Worm (Caenorhabditis elegans) whole organism, L3 larva: ENCODE results near the gene gem-1.

ENCODE experiments used
- R02D3.7 ChIP-seq: fragments of 150-350 bp; optimal IDR thresholded peaks from 2 replicates; lab custom pipeline; 2014; ENCODE audit warnings: missing biosample characterization, missing genetic modification characterization
- ZK546.5 ChIP-seq: sonication (generic microtip); optimal IDR thresholded peaks from 2 replicates; lab custom pipeline; 2017; ENCODE audit warnings: missing biosample characterization, missing genetic modification characterization
- aly-2 ChIP-seq: fragments of 150-350 bp; optimal IDR thresholded peaks from 2 replicates; lab custom pipeline; 2014; ENCODE audit warnings: missing biosample characterization, missing genetic modification characterization
- ama-1 ChIP-seq: fragments of 150-350 bp; optimal IDR thresholded peaks from 2 replicates; lab custom pipeline; 2018
- ceh-16 ChIP-seq: sonication (generic microtip); optimal IDR thresholded peaks from 2 replicates; lab custom pipeline; 2017; ENCODE audit warnings: missing biosample characterization, missing genetic modification characterization
- ceh-28 ChIP-seq: fragments of 150-350 bp; optimal IDR thresholded peaks from 2 replicates; lab custom pipeline; 2014; ENCODE audit warnings: missing biosample characterization, missing genetic modification reagents, missing genetic modification characterization
- ceh-82 ChIP-seq: fragments of 150-350 bp; optimal IDR thresholded peaks from 2 replicates; lab custom pipeline; 2014; ENCODE audit warnings: missing biosample characterization, missing genetic modification characterization
- ceh-9 ChIP-seq: sonication (generic microtip); optimal IDR thresholded peaks from 2 replicates; lab custom pipeline; 2018; ENCODE audit warnings: missing biosample characterization, missing genetic modification characterization
- daf-12 ChIP-seq: fragments of 150-350 bp; optimal IDR thresholded peaks from 2 replicates; lab custom pipeline; 2014; ENCODE audit warnings: missing biosample characterization, missing genetic modification reagents, missing genetic modification characterization
- egl-5 ChIP-seq: fragments of 150-350 bp; optimal IDR thresholded peaks from 2 replicates; lab custom pipeline; 2017; ENCODE audit warnings: missing biosample characterization, missing genetic modification reagents, missing genetic modification characterization, inconsistent platforms
- elt-1 ChIP-seq: fragments of 150-350 bp; optimal IDR thresholded peaks from 2 replicates; lab custom pipeline; 2014; ENCODE audit warnings: missing biosample characterization, missing genetic modification characterization
- elt-2 ChIP-seq: sonication (generic microtip); optimal IDR thresholded peaks from 2 replicates; lab custom pipeline; 2016; ENCODE audit warnings: missing genetic modification reagents, mild to moderate bottlenecking, missing genetic modification characterization, missing compliant biosample characterization
- elt-3 ChIP-seq, 3 experiments: fragments of 150-350 bp in 1 of 3; sonication (generic microtip) in 2 of 3; optimal IDR thresholded peaks; 2 replicates in 2 of 3; 4 replicates in 1 of 3; lab custom pipeline; 2014 to 2017; ENCODE audit warnings: missing biosample characterization in 3 of 3, missing genetic modification characterization in 3 of 3
- eor-1 ChIP-seq, 2 experiments: fragments of 150-350 bp; optimal IDR thresholded peaks; 2 replicates each; lab custom pipeline; 2014 to 2018; ENCODE audit warnings: missing biosample characterization in 2 of 2, missing genetic modification characterization in 2 of 2
- fkh-10 ChIP-seq: sonication (generic microtip); optimal IDR thresholded peaks from 2 replicates; lab custom pipeline; 2017; ENCODE audit warnings: missing biosample characterization, missing genetic modification reagents, missing genetic modification characterization
- fkh-2 ChIP-seq: fragments of 150-350 bp; optimal IDR thresholded peaks from 2 replicates; lab custom pipeline; 2014; ENCODE audit warnings: missing biosample characterization, missing genetic modification reagents, missing genetic modification characterization
- hmg-11 ChIP-seq: sonication (generic microtip); optimal IDR thresholded peaks from 2 replicates; lab custom pipeline; 2016; ENCODE audit warnings: missing genetic modification characterization, missing compliant biosample characterization
- jun-1 ChIP-seq: fragments of 150-350 bp; optimal IDR thresholded peaks from 2 replicates; lab custom pipeline; 2014; ENCODE audit warnings: missing biosample characterization, missing genetic modification reagents, missing genetic modification characterization
- lin-15B ChIP-seq: fragments of 150-350 bp; optimal IDR thresholded peaks from 2 replicates; lab custom pipeline; 2014; ENCODE audit warnings: missing biosample characterization, missing genetic modification characterization
- lin-39 ChIP-seq: fragments of 150-350 bp; optimal IDR thresholded peaks from 2 replicates; lab custom pipeline; 2018; ENCODE audit warnings: missing biosample characterization, missing genetic modification reagents, missing genetic modification characterization
- lsy-12 ChIP-seq: sonication (generic microtip); optimal IDR thresholded peaks from 2 replicates; lab custom pipeline; 2016; ENCODE audit warnings: mild to moderate bottlenecking, missing genetic modification characterization, missing compliant biosample characterization
- mdl-1 ChIP-seq: fragments of 150-350 bp; optimal IDR thresholded peaks from 2 replicates; lab custom pipeline; 2014; ENCODE audit warnings: missing biosample characterization, missing genetic modification characterization
- mml-1 ChIP-seq: fragments of 150-350 bp; sonication (generic microtip); optimal IDR thresholded peaks from 3 replicates; lab custom pipeline; 2014; ENCODE audit warnings: missing biosample characterization, missing genetic modification characterization
- nfya-1 ChIP-seq: sonication (generic microtip); optimal IDR thresholded peaks from 2 replicates; lab custom pipeline; 2017; ENCODE audit warnings: missing genetic modification characterization, mild to moderate bottlenecking, missing compliant biosample characterization, antibody characterized with exemption, moderate library complexity; ENCODE audit not compliant: insufficient read depth
- nhr-11 ChIP-seq: fragments of 150-350 bp; optimal IDR thresholded peaks from 2 replicates; lab custom pipeline; 2014; ENCODE audit warnings: missing biosample characterization, missing genetic modification characterization
- nhr-12 ChIP-seq: fragments of 150-350 bp; optimal IDR thresholded peaks from 2 replicates; lab custom pipeline; 2014; ENCODE audit warnings: missing biosample characterization, missing genetic modification characterization
- nhr-23 ChIP-seq: fragments of 150-350 bp; optimal IDR thresholded peaks from 2 replicates; lab custom pipeline; 2014; ENCODE audit warnings: missing biosample characterization, missing genetic modification reagents, missing genetic modification characterization
- nhr-237 ChIP-seq: fragments of 150-350 bp; optimal IDR thresholded peaks from 2 replicates; lab custom pipeline; 2014; ENCODE audit warnings: missing biosample characterization, missing genetic modification characterization
- nhr-25 ChIP-seq: sonication (generic microtip); optimal IDR thresholded peaks from 2 replicates; lab custom pipeline; 2017; ENCODE audit warnings: missing biosample characterization, missing genetic modification characterization
- nhr-28 ChIP-seq: fragments of 150-350 bp; optimal IDR thresholded peaks from 2 replicates; lab custom pipeline; 2014; ENCODE audit warnings: missing biosample characterization, missing genetic modification characterization
- nhr-43 ChIP-seq: sonication (generic microtip); optimal IDR thresholded peaks from 2 replicates; lab custom pipeline; 2016; ENCODE audit warnings: mild to moderate bottlenecking, missing genetic modification characterization, missing compliant biosample characterization; ENCODE audit not compliant: poor library complexity, severe bottlenecking
- nhr-67 ChIP-seq: fragments of 150-350 bp; optimal IDR thresholded peaks from 2 replicates; lab custom pipeline; 2014; ENCODE audit warnings: missing biosample characterization, missing genetic modification characterization
- nhr-76 ChIP-seq: fragments of 150-350 bp; sonication (generic microtip); optimal IDR thresholded peaks from 5 replicates; lab custom pipeline; 2014; ENCODE audit warnings: missing biosample characterization, missing genetic modification characterization
- nhr-77 ChIP-seq: fragments of 150-350 bp; optimal IDR thresholded peaks from 2 replicates; lab custom pipeline; 2014; ENCODE audit warnings: missing biosample characterization, missing genetic modification characterization
- pha-4 ChIP-seq: fragments of 150-350 bp; optimal IDR thresholded peaks from 2 replicates; lab custom pipeline; 2014; ENCODE audit warnings: missing biosample characterization, missing genetic modification reagents, missing genetic modification characterization
- pqm-1 ChIP-seq: fragments of 150-350 bp; optimal IDR thresholded peaks from 2 replicates; lab custom pipeline; 2017; ENCODE audit warnings: missing biosample characterization, missing genetic modification characterization, inconsistent platforms
- sea-2 ChIP-seq: fragments of 150-350 bp; sonication (generic microtip); optimal IDR thresholded peaks from 4 replicates; lab custom pipeline; 2014; ENCODE audit warnings: missing biosample characterization, missing genetic modification reagents, missing genetic modification characterization
- skn-1 ChIP-seq: fragments of 150-350 bp; optimal IDR thresholded peaks from 2 replicates; lab custom pipeline; 2014; ENCODE audit warnings: missing biosample characterization, missing genetic modification characterization
- snpc-4 ChIP-seq: fragments of 150-350 bp; optimal IDR thresholded peaks from 2 replicates; lab custom pipeline; 2014; ENCODE audit warnings: missing biosample characterization, missing genetic modification characterization
- tbx-2 ChIP-seq: sonication (generic microtip); optimal IDR thresholded peaks from 2 replicates; lab custom pipeline; 2016; ENCODE audit warnings: mild to moderate bottlenecking, missing genetic modification characterization, missing compliant biosample characterization
- unc-62 ChIP-seq: fragments of 150-350 bp; sonication (generic microtip); optimal IDR thresholded peaks from 4 replicates; lab custom pipeline; 2014; ENCODE audit warnings: missing biosample characterization, missing genetic modification reagents, missing genetic modification characterization
- zag-1 ChIP-seq: fragments of 150-350 bp; optimal IDR thresholded peaks from 2 replicates; lab custom pipeline; 2014; ENCODE audit warnings: missing biosample characterization, missing genetic modification characterization
- ztf-11 ChIP-seq: fragments of 150-350 bp; optimal IDR thresholded peaks from 2 replicates; lab custom pipeline; 2014; ENCODE audit warnings: missing biosample characterization, missing genetic modification characterization
- ztf-4 ChIP-seq: fragments of 150-350 bp; optimal IDR thresholded peaks from 2 replicates; lab custom pipeline; 2014; ENCODE audit warnings: missing biosample characterization, missing genetic modification characterization

Gene gem-1

ce11 chrX:13401783-13402182 lies 25.0 kb upstream of the gem-1 start, which contains the start of gene F02C12.1:
F02C12.1 (plus strand) TSS chrX:13402083.
- no peak for TF ChIP-seq skn-1
- TF ChIP-seq lsy-12 (tag; lab: Kevin White, UChicago): no peak
- TF ChIP-seq zag-1 (tag; lab: Kevin White, UChicago): no peak
- no peak for TF ChIP-seq nhr-11 (tag; lab: Kevin White, UChicago)
- no peak for TF ChIP-seq ceh-28 (tag; lab: Kevin White, UChicago)
- no peak for TF ChIP-seq nhr-237 (tag; lab: Kevin White, UChicago)

ce11 chrX:13401311-13401710 lies 24.5 kb upstream of the gem-1 start:
- TF ChIP-seq nfya-1 (tag; lab: Kevin White, UChicago) (peak; percentile 3), elt-2 (peak; percentile 43), mml-1 (tag; lab: Kevin White, UChicago) (no peak), pqm-1 (tag; lab: Kevin White, UChicago) (peak; percentile 62), nhr-76 (tag; lab: Kevin White, UChicago) (no peak), pha-4 (peak; percentile 90), nhr-23 (tag; lab: Kevin White, UChicago) (no peak), snpc-4 (tag; lab: Kevin White, UChicago) (no peak)

ce11 chrX:13399221-13399620 lies 22.4 kb upstream of the gem-1 start, which contains the start of gene F02C12.2:
F02C12.2 (minus strand) TSS chrX:13399321.
- no peak for TF ChIP-seq egl-5 (tag; lab: Kevin White, UChicago)
- no peak for TF ChIP-seq nhr-77 (tag; lab: Kevin White, UChicago)
- TF ChIP-seq sea-2 (GFP tag; lab: Kevin White, UChicago): no peak
- no peak for TF ChIP-seq nfya-1 (tag; lab: Kevin White, UChicago)
- TF ChIP-seq hmg-11 (tag; lab: Kevin White, UChicago): no peak
- TF ChIP-seq ztf-11 (tag; lab: Kevin White, UChicago): no peak
- no peak for TF ChIP-seq fkh-10 (GFP tag; lab: Kevin White, UChicago)
- no peak for TF ChIP-seq ama-1 (lab: Kevin White, UChicago)
- no peak for TF ChIP-seq pqm-1 (tag; lab: Kevin White, UChicago)
- TF ChIP-seq nhr-67 (tag; lab: Kevin White, UChicago): no peak
- no peak for TF ChIP-seq lin-15B (tag; lab: Kevin White, UChicago)
- TF ChIP-seq, all 47 proteins: peak for 0

- peak; percentile 90 for TF ChIP-seq pha-4
- no peak for TF ChIP-seq nhr-77 (tag; lab: Kevin White, UChicago)
- TF ChIP-seq zag-1 (tag; lab: Kevin White, UChicago): no peak
- TF ChIP-seq ama-1 (lab: Kevin White, UChicago): no peak
- TF ChIP-seq sea-2 (GFP tag; lab: Kevin White, UChicago): no peak
- TF ChIP-seq nhr-76 (tag; lab: Kevin White, UChicago): no peak
- TF ChIP-seq ztf-4 (tag; lab: Kevin White, UChicago): no peak
- peak; percentile 84 for TF ChIP-seq nhr-25 (tag; lab: Kevin White, UChicago)
- peak; percentile 65 for TF ChIP-seq tbx-2 (tag; lab: Kevin White, UChicago)
- peak; percentile 64 for TF ChIP-seq nhr-43 (tag; lab: Kevin White, UChicago)
- TF ChIP-seq pqm-1 (tag; lab: Kevin White, UChicago): peak; percentile 36
- TF ChIP-seq daf-12 (tag; lab: Kevin White, UChicago): no peak
- peak; percentile 46 for TF ChIP-seq egl-5 (tag; lab: Kevin White, UChicago)
- peak; percentile 46 for TF ChIP-seq ceh-28 (tag; lab: Kevin White, UChicago)
- no peak for TF ChIP-seq ZK546.5 (tag; lab: Kevin White, UChicago)
- TF ChIP-seq jun-1: peak; percentile 49
- TF ChIP-seq fkh-2 (tag; lab: Kevin White, UChicago): no peak
- TF ChIP-seq lsy-12 (tag; lab: Kevin White, UChicago): no peak
- TF ChIP-seq eor-1 (tag; optimal IDR thresholded peaks at IDR 0.05; lab: Kevin White, UChicago): no peak
- peak; percentile 41 for TF ChIP-seq lin-39 (tag; lab: Kevin White, UChicago)
- TF ChIP-seq nhr-28 (tag; lab: Kevin White, UChicago): no peak
- TF ChIP-seq mdl-1 (tag; lab: Kevin White, UChicago): no peak
- TF ChIP-seq fkh-10 (GFP tag; lab: Kevin White, UChicago): peak; percentile 39
- peak; percentile 41 for TF ChIP-seq ceh-82 (tag; lab: Kevin White, UChicago)
- peak; percentile 74 for TF ChIP-seq hmg-11 (tag; lab: Kevin White, UChicago)
- no peak for TF ChIP-seq nhr-12 (tag; lab: Kevin White, UChicago)
- no peak for TF ChIP-seq unc-62 (GFP tag; lab: Kevin White, UChicago)
- TF ChIP-seq elt-2: peak; percentile 37
- TF ChIP-seq ceh-16 (tag; lab: Kevin White, UChicago): no peak
- TF ChIP-seq elt-1 (tag; lab: Kevin White, UChicago): peak; percentile 13
- no peak for TF ChIP-seq mml-1 (tag; lab: Kevin White, UChicago)
- TF ChIP-seq R02D3.7 (tag; lab: Kevin White, UChicago): peak; percentile 97
- TF ChIP-seq snpc-4 (tag; lab: Kevin White, UChicago): peak; percentile 47
- TF ChIP-seq nhr-11 (tag; lab: Kevin White, UChicago): no peak
- TF ChIP-seq ceh-9 (tag; lab: Kevin White, UChicago): no peak
- TF ChIP-seq lin-15B (tag; lab: Kevin White, UChicago): peak; percentile 91
- TF ChIP-seq aly-2 (tag; lab: Kevin White, UChicago): no peak
- no peak for TF ChIP-seq ztf-11 (tag; lab: Kevin White, UChicago)
- no peak for TF ChIP-seq nhr-67 (tag; lab: Kevin White, UChicago)
- TF ChIP-seq elt-3 (tag; optimal IDR thresholded peaks at IDR 0.05; lab: Kevin White, UChicago): no peak
These were observed 19.8 kb upstream of the gem-1 start, which contains the start of gene F02C12.3 for ce11 chrX:13396550-13397023. F02C12.3 (plus strand) TSS chrX:13396973.
